Fruit fly (Drosophila melanogaster): ENCODE results near the gene Chsy.
A peak's percentile ranks its signal among the peaks of the same experiment; 100 is the strongest.

Gene Chsy

DNA sequence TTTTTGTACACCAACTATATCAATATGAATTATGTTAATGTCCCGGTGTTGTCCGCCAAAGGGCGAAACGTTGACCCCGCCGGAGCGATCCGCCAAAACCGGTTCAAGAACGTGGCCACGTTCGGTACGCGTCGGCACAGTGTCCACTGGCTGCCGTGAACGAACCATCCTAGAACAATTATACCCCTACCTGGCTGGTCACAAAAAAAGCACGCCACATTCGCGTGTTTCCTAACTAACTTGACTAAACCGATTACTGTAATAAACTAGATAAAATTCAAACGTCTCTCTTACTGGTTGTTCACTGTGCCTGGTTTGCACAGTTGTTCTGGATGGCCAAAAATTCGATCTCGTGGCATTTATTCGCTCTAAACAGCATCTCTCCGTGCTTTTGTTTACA, 13.8 kb downstream of the Chsy start:
- peak; percentile 96 for TF ChIP-seq noc (tag; optimal IDR thresholded peaks at IDR 0.05)

DNA sequence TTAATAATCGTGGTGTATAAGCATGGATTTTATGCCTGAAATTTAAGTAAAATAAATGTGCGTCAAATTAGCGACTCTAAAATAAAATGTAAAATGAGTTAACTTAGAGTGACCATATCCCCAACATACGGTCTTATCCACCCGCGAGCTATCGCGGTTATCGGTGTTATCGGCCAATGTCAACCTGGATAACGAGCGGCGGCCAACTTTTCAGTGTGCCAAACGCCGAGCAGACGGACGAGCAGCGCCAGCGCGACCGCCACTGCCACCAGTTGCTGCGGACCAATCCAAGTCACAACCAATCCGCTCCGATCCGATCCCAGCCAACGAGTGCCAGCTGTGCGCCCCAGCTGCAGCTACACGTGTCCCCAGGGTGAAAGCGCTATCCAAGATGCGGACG, 15.3 kb downstream of the Chsy start, which contains the start of the genes cerv and CG7872:
TSS of gene cerv (minus strand) at position 129 of the 400 bp plus-strand sequence.
TSS of gene CG7872 (plus strand) at position 163 of the 400 bp plus-strand sequence.
- no peak for TF ChIP-seq noc (tag; optimal IDR thresholded peaks at IDR 0.05)

DNA sequence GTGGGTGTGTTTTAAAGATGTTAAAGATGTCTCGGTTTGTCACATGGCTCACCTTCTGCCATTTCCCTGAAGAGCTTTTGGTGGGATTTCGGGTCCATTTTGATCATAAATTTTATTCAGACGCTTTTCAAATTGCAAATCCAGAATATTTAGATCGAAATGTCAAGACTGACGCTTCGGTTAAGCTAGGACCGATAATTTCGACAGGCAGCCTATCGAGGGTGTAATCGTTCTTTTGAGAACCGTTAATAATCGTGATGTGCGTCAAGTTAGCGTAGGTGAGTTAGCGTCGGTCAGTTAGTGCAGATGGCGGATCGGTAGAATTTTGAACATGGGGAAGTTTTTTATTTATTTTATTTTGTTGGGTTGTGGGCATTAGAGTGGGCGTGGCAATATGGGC, 17.8 kb downstream of the Chsy start, which contains the start of gene CG42299:
TSS of gene CG42299 (minus strand) at position 127 of the 400 bp plus-strand sequence.
- TF ChIP-seq noc (tag; optimal IDR thresholded peaks at IDR 0.05) = no peak

DNA sequence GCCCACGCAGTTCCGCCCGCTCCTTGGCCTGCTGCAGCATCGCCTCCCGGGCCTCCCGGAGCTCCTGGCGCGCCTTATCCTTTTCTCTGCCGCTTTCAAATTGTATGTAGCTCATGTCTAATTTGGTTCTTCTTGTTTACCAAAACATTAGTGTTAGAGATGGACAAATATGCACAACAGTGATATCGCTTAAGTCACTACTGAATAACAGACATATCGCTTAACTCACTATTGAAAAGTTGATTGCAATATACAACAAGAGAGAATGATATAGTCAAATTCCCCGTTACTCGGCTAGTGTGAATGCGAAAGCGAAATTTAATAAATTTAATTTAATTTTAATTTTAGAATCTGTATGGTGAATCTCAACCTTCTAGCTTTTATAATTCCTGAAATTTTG, 18.9 kb downstream of the Chsy start, which contains the start of gene CG9213:
TSS of gene CG9213 (minus strand) at position 152 of the 400 bp plus-strand sequence.
- no peak for TF ChIP-seq noc (tag; optimal IDR thresholded peaks at IDR 0.05)

DNA sequence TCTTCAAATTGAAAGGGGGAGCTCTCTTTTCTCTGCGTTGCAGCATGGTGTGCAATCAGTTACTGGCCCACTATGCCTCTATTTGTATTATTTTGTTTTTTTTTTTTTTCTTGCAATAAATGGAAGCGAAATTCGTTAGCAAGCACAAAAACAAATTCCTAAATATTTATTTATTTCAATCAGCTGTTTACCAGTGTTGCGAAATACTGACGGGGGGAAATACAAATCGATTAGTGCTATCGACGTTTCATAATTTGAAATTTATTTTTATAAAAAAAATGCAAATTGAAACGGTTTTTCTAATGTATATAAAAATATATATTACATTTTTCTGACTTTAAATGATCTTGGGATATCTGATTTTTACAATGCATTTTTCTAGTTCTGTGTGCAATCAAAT, 21.4 kb downstream of the Chsy start, which contains the start of gene CG15643:
TSS of gene CG15643 (minus strand) at position 211 of the 400 bp plus-strand sequence.
- TF ChIP-seq noc (tag; optimal IDR thresholded peaks at IDR 0.05) = no peak

DNA sequence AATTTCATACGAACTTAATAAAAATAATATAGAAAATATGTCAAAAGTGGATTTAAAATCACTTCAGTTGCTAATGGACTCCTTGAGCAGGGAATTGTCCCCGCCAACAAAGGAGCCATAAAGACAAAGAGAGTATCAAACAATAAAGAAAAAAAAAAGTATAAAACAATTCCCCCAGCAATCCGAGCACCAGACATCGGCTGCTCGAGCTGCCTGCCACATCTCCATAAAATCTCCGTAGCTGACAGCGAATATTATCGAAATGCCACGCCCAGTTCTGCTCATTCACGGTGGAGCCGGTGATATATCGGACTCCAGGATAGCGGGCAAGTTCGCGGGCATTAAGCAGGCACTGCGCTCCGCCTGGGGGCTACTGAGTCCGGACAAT, 24.4 kb downstream of the Chsy start, which contains the start of gene CG7860:
TSS of gene CG7860 (plus strand) at position 11 of the 388 bp plus-strand sequence.
- TF ChIP-seq noc (tag; optimal IDR thresholded peaks at IDR 0.05) = no peak

DNA sequence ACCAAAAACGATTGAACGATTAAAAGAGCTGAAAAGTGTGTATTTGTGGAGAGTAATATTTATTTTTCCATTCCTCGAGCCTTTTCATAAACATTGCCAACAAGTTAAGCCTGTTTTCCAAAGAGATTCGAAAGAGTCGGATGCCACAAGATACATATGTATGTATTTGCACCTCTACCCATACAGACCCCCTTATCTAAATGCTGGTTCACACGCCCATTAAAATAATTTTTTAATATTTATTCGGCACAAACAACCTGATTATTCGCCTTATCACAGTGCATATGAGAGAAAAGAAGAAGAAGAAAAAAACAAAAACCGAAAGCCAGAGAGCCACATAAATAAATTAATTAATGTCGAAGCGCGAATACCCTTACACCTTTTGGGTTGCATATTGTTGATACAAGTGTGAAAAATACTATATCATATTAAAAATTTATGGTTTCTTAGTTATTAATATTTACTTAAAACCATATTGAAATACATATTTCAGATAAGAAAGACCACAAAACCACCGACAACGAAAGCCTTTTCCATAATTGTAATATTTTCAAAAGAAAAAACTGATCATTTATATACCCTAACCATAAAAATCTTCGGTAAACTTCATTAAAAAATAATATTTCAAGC, 24.9 kb downstream of the Chsy start:
- peak; percentile 11 for TF ChIP-seq noc (tag; optimal IDR thresholded peaks at IDR 0.05)

DNA sequence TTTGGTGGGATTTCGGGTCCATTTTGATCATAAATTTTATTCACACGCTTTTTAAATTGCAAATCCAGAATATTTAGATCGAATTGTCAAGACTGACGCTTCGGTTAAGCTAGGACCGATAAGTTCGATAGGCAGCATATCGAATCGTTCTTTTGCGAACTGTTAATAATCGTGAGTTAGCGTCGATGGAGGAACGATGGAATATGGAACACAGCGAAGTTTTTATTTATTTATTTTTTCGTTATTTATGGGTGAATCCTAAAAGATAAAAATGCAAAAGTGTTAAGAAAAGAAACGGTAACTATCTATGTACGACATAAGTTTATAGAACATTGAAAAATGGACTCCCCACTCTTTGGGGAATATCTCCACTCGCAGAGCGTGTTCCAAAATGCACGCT, 37.4 kb downstream of the Chsy start, which contains the start of gene CG42300:
TSS of gene CG42300 (minus strand) at position 101 of the 400 bp plus-strand sequence.
- no peak for TF ChIP-seq noc (tag; optimal IDR thresholded peaks at IDR 0.05)

DNA sequence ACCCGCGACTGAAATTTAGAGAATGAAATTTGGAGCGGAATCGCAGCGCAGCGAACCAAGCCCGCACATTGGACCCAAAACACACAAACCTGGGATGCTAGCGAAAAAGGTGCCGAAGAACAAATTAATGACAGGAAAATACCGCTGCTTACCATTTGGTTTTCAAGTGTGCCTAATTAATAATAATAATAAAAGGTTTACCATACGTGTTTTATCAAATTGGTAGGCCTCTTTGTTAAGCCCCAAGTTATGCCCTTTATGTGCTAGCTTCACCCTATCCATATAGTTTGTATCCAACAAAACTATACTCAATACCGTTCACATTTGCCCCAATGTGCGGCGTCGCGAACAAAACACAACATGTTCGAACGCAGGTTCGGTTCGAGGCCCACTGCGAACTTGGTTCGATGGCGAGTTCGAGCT, 39.1 kb downstream of the Chsy start, which contains the start of gene Ac13E:
TSS of gene Ac13E (minus strand) at position 23 of the 423 bp plus-strand sequence.
- TF ChIP-seq noc (tag; optimal IDR thresholded peaks at IDR 0.05) = peak; percentile 79

DNA sequence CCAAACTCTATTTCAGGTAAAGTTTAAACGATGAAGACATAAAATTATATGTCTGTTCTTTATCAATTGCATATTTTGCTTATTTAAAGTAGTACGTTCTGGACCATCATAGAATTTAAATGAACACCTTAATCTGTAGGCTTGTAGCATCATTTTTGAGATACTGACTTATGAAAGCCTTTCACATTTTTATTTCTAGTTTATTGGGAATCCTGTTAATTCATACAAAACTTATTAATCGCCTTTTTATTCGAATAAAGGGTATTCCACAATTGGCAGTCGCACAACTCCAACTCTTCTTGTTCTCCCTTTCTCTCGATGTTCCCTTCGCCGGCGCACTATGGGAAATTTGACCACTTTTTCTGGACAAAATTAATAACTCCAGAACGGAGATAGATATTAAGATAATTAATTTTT, 40.9 kb downstream of the Chsy start:
- TF ChIP-seq noc (tag; optimal IDR thresholded peaks at IDR 0.05) = no peak

DNA sequence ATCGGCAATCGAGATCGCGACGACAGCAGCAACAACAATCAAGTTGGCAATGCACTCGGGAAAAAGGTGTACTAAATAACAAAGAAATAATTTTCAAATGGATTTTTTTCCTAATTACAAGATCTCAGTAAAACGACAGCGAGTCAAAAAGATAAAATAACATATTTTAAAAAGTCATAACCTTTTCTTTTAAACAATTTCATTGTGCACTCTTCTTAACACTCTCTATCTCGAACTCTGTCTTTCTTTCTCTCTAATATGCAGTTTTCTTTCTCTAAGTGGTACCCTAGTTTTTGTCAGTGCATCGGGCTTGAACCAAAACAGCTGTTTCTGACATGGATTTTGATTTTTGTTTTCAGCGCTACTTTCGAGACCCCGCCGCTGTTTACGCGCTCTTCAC, 44.3 kb downstream of the Chsy start:
- peak; percentile 65 for TF ChIP-seq noc (tag; optimal IDR thresholded peaks at IDR 0.05)

DNA sequence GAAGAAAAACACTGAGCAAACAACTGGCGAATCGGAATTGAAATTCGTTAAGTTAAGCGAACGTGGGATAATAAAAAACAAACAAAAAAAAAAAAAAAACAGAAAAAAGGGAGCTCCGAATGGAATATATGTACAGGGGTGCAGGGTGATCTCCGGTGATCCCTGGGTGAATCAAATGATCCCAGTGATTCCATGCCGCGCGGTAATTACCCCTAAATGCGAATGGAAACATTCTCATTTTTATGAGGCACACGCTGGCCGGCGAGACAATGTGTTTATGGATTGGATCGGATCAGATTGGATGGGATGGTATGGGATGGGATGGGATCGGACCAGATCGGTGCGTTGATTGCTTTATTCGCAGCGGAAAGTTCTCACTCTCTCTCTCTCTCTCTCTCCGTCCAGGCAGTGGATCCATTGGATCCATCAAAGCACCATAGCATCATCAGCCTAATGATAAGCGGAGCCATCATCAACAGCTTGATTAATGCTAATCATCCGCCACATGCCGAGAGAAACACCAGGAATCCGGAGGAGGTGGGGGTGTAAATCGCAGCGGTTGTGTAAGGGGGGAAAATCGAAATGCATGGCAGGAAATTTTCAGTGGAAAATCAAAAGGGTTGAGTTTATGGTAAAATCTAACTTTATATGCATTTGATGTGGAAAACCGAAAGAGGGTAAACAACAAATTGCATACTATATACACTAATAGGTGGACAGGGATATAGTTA, 47.7 kb downstream of the Chsy start:
- no peak for TF ChIP-seq noc (tag; optimal IDR thresholded peaks at IDR 0.05)

DNA sequence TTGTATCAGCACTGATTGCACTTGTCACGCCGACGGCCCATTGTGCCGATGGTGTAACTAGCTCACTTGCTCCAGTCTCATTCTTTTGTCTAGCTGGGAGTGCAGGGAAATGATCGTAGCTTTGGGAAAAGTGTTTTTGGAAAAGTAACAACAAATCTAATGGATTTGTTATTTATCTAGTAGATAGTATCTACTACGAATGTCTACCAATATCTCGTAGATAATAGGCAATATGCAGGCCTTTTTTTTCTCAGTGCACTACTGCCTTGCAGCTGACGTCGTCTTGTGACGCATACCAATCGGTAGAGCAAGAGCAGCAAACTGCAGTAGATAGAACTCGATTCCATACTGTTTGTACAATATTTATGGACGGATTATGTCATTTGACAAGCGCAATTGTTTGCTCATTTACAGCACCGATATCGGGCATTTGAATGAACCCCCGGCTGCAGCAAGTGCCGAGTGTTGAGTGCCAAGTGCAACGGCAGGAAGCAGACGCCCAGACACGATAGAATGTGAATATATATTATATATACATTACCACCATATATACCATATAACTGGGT, 49.8 kb downstream of the Chsy start:
- no peak for TF ChIP-seq noc (tag; optimal IDR thresholded peaks at IDR 0.05)

DNA sequence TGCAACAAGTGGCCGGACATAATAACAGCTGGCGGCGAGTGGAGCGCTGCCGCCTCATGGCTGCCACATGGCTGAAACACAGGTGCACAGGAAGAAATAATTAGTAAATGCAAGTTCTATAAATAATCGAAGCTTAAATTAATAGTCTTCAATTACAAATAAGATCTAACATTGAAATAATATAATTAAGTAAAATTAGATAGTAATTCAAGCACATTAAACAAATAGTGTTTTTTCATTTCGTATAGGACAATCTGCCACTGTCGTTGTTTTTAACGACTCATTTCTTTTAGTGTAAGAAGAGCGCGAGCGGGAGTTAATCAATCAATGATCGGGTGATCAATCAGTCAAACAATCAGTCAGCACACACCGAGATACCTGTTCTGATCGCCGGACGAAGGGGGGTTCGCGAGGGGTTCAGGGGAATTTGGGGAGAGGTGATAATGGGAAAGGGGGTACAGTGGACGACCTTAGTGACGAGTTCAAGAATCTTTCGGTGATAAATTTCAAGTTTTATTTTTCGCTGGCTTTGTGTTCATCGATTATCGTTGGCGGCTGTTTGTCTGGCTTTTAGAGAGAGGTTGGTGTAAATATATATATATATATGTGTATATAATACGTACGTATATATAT, 53.4 kb downstream of the Chsy start:
- no peak for TF ChIP-seq noc (tag; optimal IDR thresholded peaks at IDR 0.05)

Measured in whole organism, larva.